Worm (Caenorhabditis elegans) whole organism, L3 larva: ENCODE measurements around the gene srg-60.

Experiments
- aly-2 ChIP-seq: fragments of 150-350 bp; optimal IDR thresholded peaks from 2 replicates; lab custom pipeline; 2014; ENCODE audit warnings: missing biosample characterization, missing genetic modification characterization
- ceh-28 ChIP-seq: fragments of 150-350 bp; optimal IDR thresholded peaks from 2 replicates; lab custom pipeline; 2014; ENCODE audit warnings: missing biosample characterization, missing genetic modification reagents, missing genetic modification characterization
- egl-5 ChIP-seq: fragments of 150-350 bp; optimal IDR thresholded peaks from 2 replicates; lab custom pipeline; 2017; ENCODE audit warnings: missing biosample characterization, missing genetic modification reagents, missing genetic modification characterization, inconsistent platforms
- elt-1 ChIP-seq: fragments of 150-350 bp; optimal IDR thresholded peaks from 2 replicates; lab custom pipeline; 2014; ENCODE audit warnings: missing biosample characterization, missing genetic modification characterization
- lin-15B ChIP-seq: fragments of 150-350 bp; optimal IDR thresholded peaks from 2 replicates; lab custom pipeline; 2014; ENCODE audit warnings: missing biosample characterization, missing genetic modification characterization
- lin-39 ChIP-seq: fragments of 150-350 bp; optimal IDR thresholded peaks from 2 replicates; lab custom pipeline; 2018; ENCODE audit warnings: missing biosample characterization, missing genetic modification reagents, missing genetic modification characterization
- mdl-1 ChIP-seq: fragments of 150-350 bp; optimal IDR thresholded peaks from 2 replicates; lab custom pipeline; 2014; ENCODE audit warnings: missing biosample characterization, missing genetic modification characterization
- nhr-11 ChIP-seq: fragments of 150-350 bp; optimal IDR thresholded peaks from 2 replicates; lab custom pipeline; 2014; ENCODE audit warnings: missing biosample characterization, missing genetic modification characterization
- nhr-12 ChIP-seq: fragments of 150-350 bp; optimal IDR thresholded peaks from 2 replicates; lab custom pipeline; 2014; ENCODE audit warnings: missing biosample characterization, missing genetic modification characterization
- nhr-25 ChIP-seq: sonication (generic microtip); optimal IDR thresholded peaks from 2 replicates; lab custom pipeline; 2017; ENCODE audit warnings: missing biosample characterization, missing genetic modification characterization
- snpc-4 ChIP-seq: fragments of 150-350 bp; optimal IDR thresholded peaks from 2 replicates; lab custom pipeline; 2014; ENCODE audit warnings: missing biosample characterization, missing genetic modification characterization
- unc-62 ChIP-seq: fragments of 150-350 bp; sonication (generic microtip); optimal IDR thresholded peaks from 4 replicates; lab custom pipeline; 2014; ENCODE audit warnings: missing biosample characterization, missing genetic modification reagents, missing genetic modification characterization
- ztf-11 ChIP-seq: fragments of 150-350 bp; optimal IDR thresholded peaks from 2 replicates; lab custom pipeline; 2014; ENCODE audit warnings: missing biosample characterization, missing genetic modification characterization

DNA sequence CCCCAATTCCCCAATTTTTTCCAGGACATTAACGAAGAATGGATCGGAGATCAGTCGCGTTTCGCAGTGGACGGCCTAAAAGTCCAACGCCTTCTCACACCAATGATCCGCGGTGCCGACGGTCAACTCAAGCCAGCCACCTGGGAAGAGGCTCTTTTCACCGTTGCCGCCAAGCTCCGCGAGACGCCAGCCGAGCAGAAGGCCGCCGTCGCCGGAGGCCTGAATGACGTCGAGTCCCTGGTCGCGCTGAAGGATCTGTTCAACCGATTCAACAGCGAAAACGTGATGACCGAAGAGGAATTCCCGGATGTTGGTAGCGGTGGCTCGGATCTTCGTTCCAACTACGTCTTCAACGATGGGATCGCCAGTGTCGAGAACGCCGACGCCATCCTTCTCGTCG is 19.6 kb downstream of the srg-60 start:
- TF ChIP-seq unc-62 (no peak), lin-39 (tag; lab: Kevin White, UChicago) (no peak), mdl-1 (tag; lab: Kevin White, UChicago) (no peak), ceh-28 (no peak), lin-15B (tag; lab: Kevin White, UChicago) (no peak), aly-2 (tag; lab: Kevin White, UChicago) (no peak), nhr-25 (tag; lab: Kevin White, UChicago) (no peak), nhr-12 (tag; lab: Kevin White, UChicago) (no peak), ztf-11 (tag; lab: Kevin White, UChicago) (no peak), snpc-4 (no peak), elt-1 (tag; lab: Kevin White, UChicago) (no peak), nhr-11 (no peak), egl-5 (no peak)
